Fruit fly (Drosophila melanogaster) whole organism, pupa: ENCODE results near the gene Cchl.

ENCODE experiments used
- CG10348 ChIP-seq: fragments of 200-800 bp; sonication (Bioruptor generic); IDR thresholded peaks from 2 replicates; pipeline ENCODE4 v1.3.6; 2022; ENCODE audit warnings: missing biosample characterization, missing genetic modification characterization
- CG12605 ChIP-seq: fragments of 200-800 bp; sonication (Bioruptor generic); IDR thresholded peaks from 2 replicates; pipeline ENCODE4 v1.3.6; 2022; ENCODE audit warnings: missing biosample characterization, missing genetic modification characterization
- CG13204 ChIP-seq: fragments of 200-800 bp; sonication (Bioruptor generic); optimal IDR thresholded peaks from 2 replicates; lab custom pipeline; 2018; ENCODE audit warnings: missing biosample characterization, mild to moderate bottlenecking, missing genetic modification characterization, moderate library complexity
- CG14655 ChIP-seq: fragments of 200-800 bp; sonication (Bioruptor generic); optimal IDR thresholded peaks from 3 replicates; lab custom pipeline; 2017; ENCODE audit warnings: mild to moderate bottlenecking, missing biosample characterization, missing genetic modification reagents, missing genetic modification characterization
- CG15710 ChIP-seq: fragments of 200-800 bp; sonication (Bioruptor generic); optimal IDR thresholded peaks from 2 replicates; lab custom pipeline; 2018; ENCODE audit warnings: missing biosample characterization, mild to moderate bottlenecking, missing genetic modification characterization, moderate library complexity
- CG17806 ChIP-seq: fragments of 200-800 bp; sonication (Bioruptor generic); optimal IDR thresholded peaks from 2 replicates; lab custom pipeline; 2018; ENCODE audit warnings: missing biosample characterization, mild to moderate bottlenecking, missing genetic modification characterization, moderate library complexity
- CG32121 ChIP-seq: fragments of 200-800 bp; sonication (Bioruptor generic); IDR thresholded peaks from 2 replicates; pipeline ENCODE4 v1.3.6; 2022; ENCODE audit warnings: missing biosample characterization, missing genetic modification characterization
- CG34367 ChIP-seq: fragments of 200-800 bp; sonication (Bioruptor generic); optimal IDR thresholded peaks from 2 replicates; lab custom pipeline; 2018; ENCODE audit warnings: missing biosample characterization, mild to moderate bottlenecking, missing genetic modification characterization
- CG4496 ChIP-seq: fragments of 200-800 bp; sonication (Bioruptor generic); IDR thresholded peaks from 3 replicates; pipeline ENCODE4 v1.3.6; 2022; ENCODE audit warnings: missing biosample characterization, missing genetic modification characterization
- CG8159 ChIP-seq: fragments of 200-800 bp; sonication (Bioruptor generic); optimal IDR thresholded peaks from 3 replicates; lab custom pipeline; 2018; ENCODE audit warnings: missing biosample characterization, mild to moderate bottlenecking, missing genetic modification characterization, moderate library complexity
- CG8301 ChIP-seq: fragments of 200-800 bp; sonication (Bioruptor generic); optimal IDR thresholded peaks from 2 replicates; lab custom pipeline; 2018; ENCODE audit warnings: missing biosample characterization, mild to moderate bottlenecking, missing genetic modification characterization
- CG9948 ChIP-seq: fragments of 200-800 bp; sonication (Bioruptor generic); optimal IDR thresholded peaks from 2 replicates; lab custom pipeline; 2018; ENCODE audit warnings: missing biosample characterization, mild to moderate bottlenecking, missing genetic modification characterization, moderate library complexity
- D1 ChIP-seq: fragments of 200-800 bp; sonication (Bioruptor generic); optimal IDR thresholded peaks from 2 replicates; lab custom pipeline; 2018; ENCODE audit warnings: missing biosample characterization, mild to moderate bottlenecking, missing genetic modification characterization, moderate library complexity
- EcR ChIP-seq: fragments of 200-800 bp; sonication (Bioruptor generic); optimal IDR thresholded peaks from 3 replicates; lab custom pipeline; 2019; ENCODE audit warnings: missing biosample characterization, missing genetic modification characterization, mild to moderate bottlenecking, moderate library complexity, missing genetic modification reagents
- Ets98B ChIP-seq: fragments of 200-800 bp; sonication (Bioruptor generic); IDR thresholded peaks from 2 replicates; pipeline ENCODE4 v1.3.6; 2022; ENCODE audit warnings: missing biosample characterization, missing genetic modification characterization
- Pif1A ChIP-seq: fragments of 200-800 bp; sonication (Bioruptor generic); optimal IDR thresholded peaks from 3 replicates; lab custom pipeline; 2016; ENCODE audit warnings: missing biosample characterization, missing genetic modification characterization
- Pif1B ChIP-seq: fragments of 200-800 bp; sonication (Bioruptor generic); optimal IDR thresholded peaks from 3 replicates; lab custom pipeline; 2016; ENCODE audit warnings: missing biosample characterization, missing genetic modification characterization
- Snoo ChIP-seq: fragments of 200-800 bp; sonication (Bioruptor generic); optimal IDR thresholded peaks from 3 replicates; lab custom pipeline; 2017; ENCODE audit warnings: missing biosample characterization, mild to moderate bottlenecking, missing genetic modification characterization, inconsistent platforms
- fd96Ca ChIP-seq: fragments of 200-800 bp; sonication (Bioruptor generic); IDR thresholded peaks from 3 replicates; pipeline ENCODE4 v1.3.6; 2022; ENCODE audit warnings: missing biosample characterization, missing genetic modification characterization
- gl ChIP-seq: fragments of 200-800 bp; sonication (Bioruptor generic); optimal IDR thresholded peaks from 2 replicates; lab custom pipeline; 2018; ENCODE audit warnings: missing biosample characterization, mild to moderate bottlenecking, missing genetic modification characterization
- rn ChIP-seq: fragments of 200-800 bp; sonication (Bioruptor generic); IDR thresholded peaks from 2 replicates; pipeline ENCODE4 v1.3.6; 2022; ENCODE audit warnings: missing biosample characterization, missing genetic modification characterization

Gene Cchl

DNA sequence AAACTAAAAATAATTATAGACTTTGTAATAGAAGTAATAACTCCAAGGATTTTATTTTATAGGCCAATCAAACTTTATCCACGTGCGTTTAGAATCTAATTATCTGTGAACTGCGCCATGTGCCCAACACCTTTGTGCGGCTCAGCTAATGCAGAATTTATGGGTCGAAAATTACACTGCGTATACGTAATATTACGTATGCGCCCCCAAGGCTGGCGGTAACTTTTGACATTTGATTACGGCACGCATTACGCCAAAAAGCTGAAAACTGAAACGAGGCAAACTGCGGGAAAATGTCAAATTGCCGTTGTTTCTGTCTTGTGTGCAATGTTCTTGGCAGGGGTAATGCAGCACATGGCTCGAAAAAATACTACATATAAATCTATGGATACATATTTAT, 35.7 kb downstream of the Cchl start:
- TF ChIP-seq rn (GFP tag; lab: Robert Waterston, UW) = no peak
- TF ChIP-seq, all 21 proteins: peak for 0

DNA sequence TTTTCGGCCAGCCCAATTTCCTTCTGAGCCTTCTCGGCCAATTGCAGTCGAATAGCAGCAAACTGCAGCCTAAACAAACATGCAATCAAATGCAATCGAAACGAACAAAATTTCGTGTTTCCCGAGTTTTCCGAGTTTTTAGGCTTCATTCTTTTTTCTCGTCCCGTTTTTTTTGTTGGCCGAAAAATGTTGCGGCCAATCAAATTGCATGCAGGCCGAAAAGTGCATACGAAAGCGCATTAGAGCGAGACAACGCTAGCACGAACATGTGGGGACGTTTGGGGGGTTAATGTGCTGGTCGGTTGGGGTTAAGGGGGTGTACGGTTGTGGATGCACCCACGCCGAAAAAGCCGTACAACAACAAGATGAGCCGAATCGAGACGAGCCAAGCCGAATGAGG, 37.5 kb downstream of the Cchl start:
- peak; percentile 44; the same call in 1 of the 2 replicates for TF ChIP-seq Ets98B
- TF ChIP-seq CG12605 (GFP tag; lab: Robert Waterston, UW) = peak; percentile 49; the same call in 1 of the 2 replicates
- peak; percentile 59; the same call in 2 of the 3 replicates for TF ChIP-seq CG4496 (GFP tag; lab: Robert Waterston, UW)
- 0 out of 2 replicates have a peak, but pooled peaks have one; percentile 13 for TF ChIP-seq rn (GFP tag; lab: Robert Waterston, UW)
- TF ChIP-seq fd96Ca = no peak
- 0 out of 2 replicates have a peak, but pooled peaks have one; percentile 45 for TF ChIP-seq CG32121 (GFP tag; lab: Robert Waterston, UW)

DNA sequence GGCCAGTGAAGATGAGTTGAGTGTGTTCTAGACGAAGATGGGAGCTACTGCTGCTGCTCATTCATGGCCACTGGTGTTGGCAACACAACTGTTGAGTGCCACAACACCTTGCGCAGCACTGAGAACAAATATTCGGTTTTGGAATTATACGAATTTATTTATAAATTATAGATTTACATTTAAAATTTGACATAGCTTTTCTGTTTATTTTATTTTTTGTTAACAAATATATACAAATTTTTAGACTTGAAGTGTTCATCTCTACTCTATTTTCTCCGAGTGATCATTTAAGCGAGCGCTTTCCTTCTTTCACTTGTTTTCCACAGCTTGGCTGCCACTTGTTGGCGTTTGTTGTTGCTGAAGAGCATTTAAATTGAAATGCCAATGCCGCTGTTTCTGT, 39.7 kb downstream of the Cchl start:
- TF ChIP-seq fd96Ca = no peak
- TF ChIP-seq D1 = no peak
- no peak for TF ChIP-seq CG13204 (GFP tag; lab: Kevin White, UChicago)
- TF ChIP-seq Pif1A = peak; percentile 5
- no peak for TF ChIP-seq CG8301 (tag; lab: Kevin White, UChicago)
- peak; percentile 51; the same call in 1 of the 2 replicates for TF ChIP-seq CG12605 (GFP tag; lab: Robert Waterston, UW)
- no peak for TF ChIP-seq CG10348 (GFP tag; lab: Robert Waterston, UW)
- TF ChIP-seq Ets98B = peak; percentile 58
- peak; percentile 11 for TF ChIP-seq Pif1B
- no peak for TF ChIP-seq CG17806 (tag; lab: Kevin White, UChicago)
- no peak for TF ChIP-seq rn (GFP tag; lab: Robert Waterston, UW)
- TF ChIP-seq Snoo (tag; lab: Kevin White, UChicago) = no peak
- no peak for TF ChIP-seq CG9948 (tag; lab: Kevin White, UChicago)
- no peak for TF ChIP-seq gl (tag; lab: Kevin White, UChicago)
- TF ChIP-seq CG14655 (GFP tag; lab: Kevin White, UChicago) = peak; percentile 36
- no peak for TF ChIP-seq CG8159 (tag; lab: Kevin White, UChicago)
- TF ChIP-seq CG15710 (tag; lab: Kevin White, UChicago) = no peak
- TF ChIP-seq CG34367 (tag; lab: Kevin White, UChicago) = no peak
- no peak for TF ChIP-seq CG4496 (GFP tag; lab: Robert Waterston, UW)
- TF ChIP-seq EcR (GFP tag; lab: Kevin White, UChicago) = no peak
- no peak for TF ChIP-seq CG32121 (GFP tag; lab: Robert Waterston, UW)
- TF ChIP-seq, all 21 proteins: peak for 5

DNA sequence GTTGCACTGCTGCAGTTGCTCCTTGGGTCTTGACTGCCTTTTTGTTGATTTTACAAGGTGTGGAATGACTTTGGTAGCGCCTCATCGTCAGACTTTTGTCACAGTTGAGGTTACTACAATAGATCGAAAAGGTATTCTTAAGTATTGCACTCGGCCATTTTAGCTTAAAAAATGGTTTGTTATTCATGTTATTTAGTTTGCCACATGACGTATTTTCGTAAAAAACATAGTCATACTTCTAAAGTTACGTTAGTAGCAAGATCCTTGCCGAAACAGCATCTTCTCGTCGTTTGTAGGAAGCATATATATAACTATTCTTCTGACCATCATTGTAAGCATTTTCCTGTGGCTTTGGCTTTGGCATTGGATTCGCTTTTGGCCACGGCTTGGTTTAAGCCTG, 47.9 kb downstream of the Cchl start:
- no peak for TF ChIP-seq Snoo (tag; lab: Kevin White, UChicago)
- peak; percentile 72 for TF ChIP-seq CG14655 (GFP tag; lab: Kevin White, UChicago)
- TF ChIP-seq CG15710 (tag; lab: Kevin White, UChicago) = no peak
- TF ChIP-seq Ets98B = no peak; the same call in 1 of the 2 replicates
- TF ChIP-seq CG12605 (GFP tag; lab: Robert Waterston, UW) = no peak
- TF ChIP-seq CG4496 (GFP tag; lab: Robert Waterston, UW) = no peak
- TF ChIP-seq D1 = no peak
- TF ChIP-seq CG8159 (tag; lab: Kevin White, UChicago) = no peak
- TF ChIP-seq CG8301 (tag; lab: Kevin White, UChicago) = peak; percentile 71
- TF ChIP-seq gl (tag; lab: Kevin White, UChicago) = no peak
- no peak for TF ChIP-seq CG10348 (GFP tag; lab: Robert Waterston, UW)
- TF ChIP-seq CG17806 (tag; lab: Kevin White, UChicago) = no peak
- TF ChIP-seq CG13204 (GFP tag; lab: Kevin White, UChicago) = no peak
- no peak for TF ChIP-seq CG34367 (tag; lab: Kevin White, UChicago)
- TF ChIP-seq CG9948 (tag; lab: Kevin White, UChicago) = peak; percentile 21
- TF ChIP-seq fd96Ca = no peak
- TF ChIP-seq rn (GFP tag; lab: Robert Waterston, UW) = no peak
- TF ChIP-seq EcR (GFP tag; lab: Kevin White, UChicago) = no peak
- TF ChIP-seq Pif1B = no peak
- peak; percentile 4 for TF ChIP-seq Pif1A
- TF ChIP-seq CG32121 (GFP tag; lab: Robert Waterston, UW) = no peak

- TF ChIP-seq CG17806 (tag; lab: Kevin White, UChicago) (no peak), Pif1A (no peak), EcR (GFP tag; lab: Kevin White, UChicago) (no peak), CG32121 (GFP tag; lab: Robert Waterston, UW) (no peak), CG4496 (GFP tag; lab: Robert Waterston, UW) (no peak), gl (tag; lab: Kevin White, UChicago) (no peak), CG8159 (tag; lab: Kevin White, UChicago) (no peak), D1 (no peak), CG8301 (tag; lab: Kevin White, UChicago) (no peak), CG12605 (GFP tag; lab: Robert Waterston, UW) (no peak), fd96Ca (no peak)
- TF ChIP-seq, all 21 proteins: peak for 0
Measured at dm6 chr3R:21977784-21978183, 49.5 kb downstream of the Cchl start.

- TF ChIP-seq CG14655 (GFP tag; lab: Kevin White, UChicago) (no peak), CG8301 (tag; lab: Kevin White, UChicago) (no peak), Pif1B (no peak)
Measured at dm6 chr3R:21976954-21977353, 50.3 kb downstream of the Cchl start.
